Worm (Caenorhabditis elegans) whole organism, young adult: Measurements from ENCODE around the gene C16C10.9.
A peak's percentile ranks its signal among the peaks of the same experiment; 100 is the strongest.

Source experiments
- B0035.1 ChIP-seq: sonication (generic microtip); optimal IDR thresholded peaks from 2 replicates; lab custom pipeline; 2016; ENCODE audit warnings: missing genetic modification characterization, mild to moderate bottlenecking, missing compliant biosample characterization, missing genotype, missing genetic modification reagents
- B0336.3 ChIP-seq: fragments of 200-800 bp; sonication (Bioruptor generic); IDR thresholded peaks from 2 replicates; pipeline ENCODE4 v1.3.6; 2022; ENCODE audit warnings: missing genetic modification characterization, missing compliant biosample characterization
- F22D6.2 ChIP-seq: sonication (generic microtip); optimal IDR thresholded peaks from 2 replicates; lab custom pipeline; 2016; ENCODE audit warnings: mild to moderate bottlenecking, missing genetic modification characterization, missing compliant biosample characterization
- F33H1.4 ChIP-seq: fragments of 200-800 bp; sonication (Bioruptor generic); IDR thresholded peaks from 2 replicates; pipeline ENCODE4 v1.3.6; 2022; ENCODE audit warnings: missing genetic modification reagents, missing genetic modification characterization, missing compliant biosample characterization
- F39B2.1 ChIP-seq: fragments of 200-800 bp; sonication (Bioruptor generic); IDR thresholded peaks from 2 replicates; pipeline ENCODE4 v1.3.6; 2022; ENCODE audit warnings: missing genetic modification reagents, missing genetic modification characterization, missing compliant biosample characterization
- F52B5.7 ChIP-seq: sonication (generic microtip); optimal IDR thresholded peaks from 2 replicates; lab custom pipeline; 2016; ENCODE audit warnings: mild to moderate bottlenecking, missing genetic modification characterization, missing compliant biosample characterization
- F55B11.4 ChIP-seq: sonication (generic microtip); optimal IDR thresholded peaks from 2 replicates; lab custom pipeline; 2016; ENCODE audit warnings: missing compliant biosample characterization, missing genetic modification characterization, borderline replicate concordance; ENCODE audit not compliant: insufficient read depth
- F57C9.4 ChIP-seq: sonication (generic microtip); optimal IDR thresholded peaks from 2 replicates; lab custom pipeline; 2017; ENCODE audit warnings: mild to moderate bottlenecking, missing genetic modification characterization, missing compliant biosample characterization
- K11D2.4 ChIP-seq: fragments of 200-800 bp; sonication (Bioruptor generic); IDR thresholded peaks from 2 replicates; pipeline ENCODE4 v1.3.6; 2022; ENCODE audit warnings: missing genetic modification reagents, missing genetic modification characterization, missing compliant biosample characterization
- T26A5.8 ChIP-seq: sonication (generic microtip); optimal IDR thresholded peaks from 2 replicates; lab custom pipeline; 2016; ENCODE audit warnings: missing genetic modification characterization, missing compliant biosample characterization
- Y53G8AR.9 ChIP-seq: fragments of 200-800 bp; sonication (Bioruptor generic); conservative IDR thresholded peaks from 2 replicates; pipeline ENCODE4 v1.3.6; 2022; ENCODE audit warnings: missing genetic modification reagents, missing genetic modification characterization, missing compliant biosample characterization
- Y56A3A.18 ChIP-seq: fragments of 200-800 bp; sonication (Bioruptor generic); IDR thresholded peaks from 2 replicates; pipeline ENCODE4 v1.3.6; 2022; ENCODE audit warnings: missing genetic modification reagents, missing genetic modification characterization, missing compliant biosample characterization
- Y67H2A.10 ChIP-seq: fragments of 200-800 bp; sonication (Bioruptor generic); conservative IDR thresholded peaks from 2 replicates; pipeline ENCODE4 v1.3.6; 2022; ENCODE audit warnings: missing genetic modification reagents, missing genetic modification characterization, missing compliant biosample characterization
- Y95B8A.8 ChIP-seq: fragments of 200-800 bp; sonication (Bioruptor generic); IDR thresholded peaks from 2 replicates; pipeline ENCODE4 v1.3.6; 2022; ENCODE audit warnings: missing genetic modification reagents, missing genetic modification characterization, missing compliant biosample characterization
- ZK185.1 ChIP-seq: sonication (generic microtip); optimal IDR thresholded peaks from 2 replicates; lab custom pipeline; 2016; ENCODE audit warnings: mild to moderate bottlenecking, missing genetic modification characterization, missing compliant biosample characterization; ENCODE audit not compliant: poor library complexity, severe bottlenecking
- aptf-3 ChIP-seq: fragments of 200-800 bp; sonication (Bioruptor generic); IDR thresholded peaks from 2 replicates; pipeline ENCODE4 v1.3.6; 2022; ENCODE audit warnings: missing genetic modification characterization, missing compliant biosample characterization
- bed-1 ChIP-seq: fragments of 200-800 bp; sonication (Bioruptor generic); IDR thresholded peaks from 2 replicates; pipeline ENCODE4 v1.3.6; 2022; ENCODE audit warnings: missing genetic modification reagents, missing genetic modification characterization, missing compliant biosample characterization
- ccch-3 ChIP-seq: fragments of 200-800 bp; sonication (Bioruptor generic); optimal IDR thresholded peaks from 2 replicates; lab custom pipeline; 2018; ENCODE audit warnings: mild to moderate bottlenecking, missing genetic modification characterization, missing compliant biosample characterization
- cebp-1 ChIP-seq, 2 experiments: fragments of 200-800 bp in 1 of 2; sonication (Bioruptor generic) in 1 of 2; sonication (generic microtip) in 1 of 2; IDR thresholded peaks in 1 of 2; optimal IDR thresholded peaks in 1 of 2; 2 replicates each; pipeline versions ENCODE4 v1.3.6 to Lab custom; 2017 to 2022; ENCODE audit warnings: missing compliant biosample characterization in 2 of 2, missing genetic modification characterization in 2 of 2, mild to moderate bottlenecking in 1 of 2, missing genetic modification reagents in 1 of 2, moderate library complexity in 1 of 2
- ceh-27 ChIP-seq: fragments of 200-800 bp; sonication (Bioruptor generic); optimal IDR thresholded peaks from 2 replicates; lab custom pipeline; 2018; ENCODE audit warnings: mild to moderate bottlenecking, missing genetic modification characterization, moderate library complexity, missing compliant biosample characterization
- dpff-1 ChIP-seq: sonication (generic microtip); optimal IDR thresholded peaks from 2 replicates; lab custom pipeline; 2017; ENCODE audit warnings: mild to moderate bottlenecking, missing genetic modification characterization, missing compliant biosample characterization
- ets-4 ChIP-seq: fragments of 200-800 bp; sonication (Bioruptor generic); optimal IDR thresholded peaks from 2 replicates; lab custom pipeline; 2018; ENCODE audit warnings: mild to moderate bottlenecking, missing genetic modification characterization, missing compliant biosample characterization
- gei-17 ChIP-seq: fragments of 200-800 bp; sonication (Bioruptor generic); optimal IDR thresholded peaks from 2 replicates; lab custom pipeline; 2018; ENCODE audit warnings: mild to moderate bottlenecking, missing genetic modification characterization, missing compliant biosample characterization
- hmg-1.2 ChIP-seq: fragments of 200-800 bp; sonication (Bioruptor generic); IDR thresholded peaks from 2 replicates; pipeline ENCODE4 v1.3.6; 2022; ENCODE audit warnings: missing genetic modification reagents, missing genetic modification characterization, missing compliant biosample characterization
- hsf-1 ChIP-seq: fragments of 200-800 bp; sonication (Bioruptor generic); IDR thresholded peaks from 2 replicates; pipeline ENCODE4 v1.3.6; 2022; ENCODE audit warnings: missing genetic modification reagents, missing genetic modification characterization, missing compliant biosample characterization
- lin-26 ChIP-seq: fragments of 200-800 bp; sonication (Bioruptor generic); IDR thresholded peaks from 2 replicates; pipeline ENCODE4 v1.3.6; 2022; ENCODE audit warnings: missing genetic modification reagents, missing genetic modification characterization, missing compliant biosample characterization
- lin-40 ChIP-seq: sonication (generic microtip); optimal IDR thresholded peaks from 2 replicates; lab custom pipeline; 2016; ENCODE audit warnings: missing genetic modification characterization, mild to moderate bottlenecking, missing compliant biosample characterization, missing genotype, missing genetic modification reagents
- lin-54 ChIP-seq: fragments of 200-800 bp; sonication (Bioruptor generic); optimal IDR thresholded peaks from 2 replicates; lab custom pipeline; 2018; ENCODE audit warnings: mild to moderate bottlenecking, missing genetic modification characterization, missing compliant biosample characterization
- lir-1 ChIP-seq: fragments of 200-800 bp; sonication (Bioruptor generic); conservative IDR thresholded peaks from 2 replicates; pipeline ENCODE4 v1.3.6; 2022; ENCODE audit warnings: missing genetic modification reagents, missing genetic modification characterization, missing compliant biosample characterization
- lsl-1 ChIP-seq: fragments of 200-800 bp; sonication (Bioruptor generic); optimal IDR thresholded peaks from 2 replicates; lab custom pipeline; 2018; ENCODE audit warnings: mild to moderate bottlenecking, missing genetic modification characterization, moderate library complexity, missing compliant biosample characterization
- mel-28 ChIP-seq: sonication (generic microtip); optimal IDR thresholded peaks from 2 replicates; lab custom pipeline; 2016; ENCODE audit warnings: borderline replicate concordance, mild to moderate bottlenecking, missing genetic modification characterization, missing compliant biosample characterization
- nhr-80 ChIP-seq: sonication (generic microtip); optimal IDR thresholded peaks from 2 replicates; lab custom pipeline; 2016; ENCODE audit warnings: missing genetic modification characterization, missing compliant biosample characterization
- rec-8 ChIP-seq, 2 experiments: sonication (generic microtip); optimal IDR thresholded peaks; 2 replicates each; lab custom pipeline; 2016; ENCODE audit warnings: mild to moderate bottlenecking in 2 of 2, missing genetic modification characterization in 2 of 2, missing genetic modification reagents in 2 of 2, missing genotype in 2 of 2, missing biosample characterization in 1 of 2, missing compliant biosample characterization in 1 of 2, moderate library complexity in 1 of 2
- snpc-1.1 ChIP-seq: sonication (generic microtip); optimal IDR thresholded peaks from 2 replicates; lab custom pipeline; 2017; ENCODE audit warnings: missing genetic modification characterization, mild to moderate bottlenecking, missing compliant biosample characterization, antibody characterized with exemption, moderate library complexity, missing genotype, missing genetic modification reagents; ENCODE audit not compliant: insufficient read depth
- snpc-3.4 ChIP-seq: sonication (generic microtip); optimal IDR thresholded peaks from 2 replicates; lab custom pipeline; 2017; ENCODE audit warnings: missing genetic modification characterization, mild to moderate bottlenecking, missing compliant biosample characterization, antibody characterized with exemption, moderate library complexity, missing genotype, missing genetic modification reagents
- snpc-4 ChIP-seq, 5 experiments: fragments of 150-350 bp in 1 of 5; sonication (generic microtip) in 4 of 5; optimal IDR thresholded peaks; 2 replicates each; lab custom pipeline; 2014 to 2018; ENCODE audit warnings: missing genetic modification characterization in 5 of 5, missing biosample characterization in 3 of 5, antibody characterized with exemption in 2 of 5, mild to moderate bottlenecking in 2 of 5, missing compliant biosample characterization in 2 of 5, missing genotype in 2 of 5, moderate library complexity in 2 of 5, missing genetic modification reagents in 1 of 5
- sptf-2 ChIP-seq: fragments of 200-800 bp; sonication (Bioruptor generic); optimal IDR thresholded peaks from 2 replicates; lab custom pipeline; 2018; ENCODE audit warnings: mild to moderate bottlenecking, missing genetic modification characterization, missing compliant biosample characterization
- tbp1 ChIP-seq: fragments of 200-800 bp; sonication (Bioruptor generic); optimal IDR thresholded peaks from 2 replicates; lab custom pipeline; 2018; ENCODE audit warnings: mild to moderate bottlenecking, missing genetic modification characterization, missing compliant biosample characterization
- unc-130 ChIP-seq: sonication (generic microtip); optimal IDR thresholded peaks from 2 replicates; lab custom pipeline; 2016; ENCODE audit warnings: missing genetic modification reagents, missing genetic modification characterization, missing compliant biosample characterization
- unc-62 ChIP-seq: fragments of 150-350 bp; optimal IDR thresholded peaks from 2 replicates; lab custom pipeline; 2014; ENCODE audit warnings: missing biosample characterization, missing genetic modification reagents, missing genetic modification characterization
- zfh-2 ChIP-seq: fragments of 200-800 bp; sonication (Bioruptor generic); conservative IDR thresholded peaks from 2 replicates; pipeline ENCODE4 v1.3.6; 2022; ENCODE audit warnings: missing genetic modification reagents, missing genetic modification characterization, missing compliant biosample characterization
- zim-3 ChIP-seq: sonication (generic microtip); optimal IDR thresholded peaks from 2 replicates; lab custom pipeline; 2017; ENCODE audit warnings: mild to moderate bottlenecking, missing genetic modification characterization, moderate library complexity, missing compliant biosample characterization
- ztf-18 ChIP-seq: sonication (generic microtip); optimal IDR thresholded peaks from 2 replicates; lab custom pipeline; 2016; ENCODE audit warnings: missing genotype, mild to moderate bottlenecking, missing genetic modification characterization, missing compliant biosample characterization
- ztf-22 ChIP-seq: fragments of 200-800 bp; sonication (Bioruptor generic); optimal IDR thresholded peaks from 2 replicates; lab custom pipeline; 2018; ENCODE audit warnings: mild to moderate bottlenecking, missing genetic modification characterization, moderate library complexity, missing compliant biosample characterization
- ztf-25 ChIP-seq: fragments of 200-800 bp; sonication (Bioruptor generic); IDR thresholded peaks from 2 replicates; pipeline ENCODE4 v1.3.6; 2022; ENCODE audit warnings: missing genetic modification reagents, missing genetic modification characterization, missing compliant biosample characterization
- ztf-6 ChIP-seq: fragments of 200-800 bp; sonication (Bioruptor generic); IDR thresholded peaks from 2 replicates; pipeline ENCODE4 v1.3.6; 2022; ENCODE audit warnings: missing genetic modification reagents, missing genetic modification characterization, missing compliant biosample characterization

The C16C10.9 gene

DNA sequence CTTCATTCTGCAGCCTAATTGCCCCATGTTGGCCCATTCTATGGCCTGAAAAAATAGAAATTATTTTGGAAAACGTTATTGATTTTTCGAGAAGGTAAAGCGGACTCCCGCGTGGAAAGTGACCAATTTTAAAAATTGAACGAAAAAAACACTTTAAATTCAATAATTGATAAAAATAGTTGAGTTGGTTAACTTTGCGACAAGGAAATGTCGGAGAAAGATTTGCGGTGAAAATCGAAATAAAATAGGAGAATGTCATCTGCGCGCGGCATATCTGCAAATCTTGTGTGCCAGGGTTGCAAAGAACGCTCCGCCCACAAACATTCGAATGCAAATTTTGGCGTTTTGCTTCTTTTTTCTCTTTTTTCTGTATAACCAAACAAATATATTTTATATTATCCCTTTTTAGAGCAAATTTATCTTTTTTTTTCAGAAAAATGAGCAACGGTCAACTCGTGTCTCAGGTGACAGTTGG lies 13.7 kb upstream of the C16C10.9 start, which contains the start of the genes rnf-121 and C16C10.4 (continued):
- TF ChIP-seq bed-1 (no peak), ztf-6 (GFP tag; lab: Robert Waterston, UW) (no peak), lsl-1 (GFP tag; lab: Kevin White, UChicago) (peak; percentile 47), B0035.1 (no peak), ztf-25 (GFP tag; lab: Robert Waterston, UW) (0 out of 2 replicates have a peak, but pooled peaks have one; percentile 30), ccch-3 (GFP tag; lab: Kevin White, UChicago) (no peak), snpc-4 (GFP tag; optimal IDR thresholded peaks at IDR 0.05; lab: Kevin White, UChicago) (peak; percentile 5), snpc-4 (tag; optimal IDR thresholded peaks at IDR 0.05; lab: Kevin White, UChicago) (peak in 2 of 4 experiments; percentile 28 to 54), F52B5.7 (peak; percentile 29), zfh-2 (no peak), ztf-18 (tag; lab: Kevin White, UChicago) (peak; percentile 46), ztf-22 (GFP tag; lab: Kevin White, UChicago) (no peak), zim-3 (tag; lab: Kevin White, UChicago) (no peak), nhr-80 (peak; percentile 1), lin-54 (GFP tag; lab: Kevin White, UChicago) (peak; percentile 69), hmg-1.2 (peak; percentile 38; the same call in 1 of the 2 replicates), sptf-2 (no peak), unc-130 (GFP tag; lab: Kevin White, UChicago) (peak; percentile 73), rec-8 (tag; optimal IDR thresholded peaks at IDR 0.05; lab: Kevin White, UChicago) (peak; percentile 51 to 75), tbp1 (peak; percentile 45), unc-62 (GFP tag; lab: Kevin White, UChicago) (no peak), snpc-1.1 (tag; lab: Kevin White, UChicago) (peak; percentile 31), hsf-1 (GFP tag; lab: Robert Waterston, UW) (no peak), B0336.3 (peak; percentile 20; the same call in 1 of the 2 replicates), dpff-1 (tag; lab: Kevin White, UChicago) (no peak), aptf-3 (no peak), lin-26 (GFP tag; lab: Robert Waterston, UW) (peak; percentile 49; the same call in 1 of the 2 replicates), Y56A3A.18 (GFP tag; lab: Robert Waterston, UW) (no peak), snpc-3.4 (tag; lab: Kevin White, UChicago) (peak; percentile 83), gei-17 (no peak), F33H1.4 (GFP tag; lab: Robert Waterston, UW) (no peak; the same call in 1 of the 2 replicates), F55B11.4 (tag; lab: Kevin White, UChicago) (no peak), Y95B8A.8 (GFP tag; lab: Robert Waterston, UW) (no peak), lin-40 (tag; lab: Kevin White, UChicago) (peak; percentile 46), ZK185.1 (tag; lab: Kevin White, UChicago) (peak; percentile 86), ets-4 (GFP tag; lab: Kevin White, UChicago) (no peak), Y53G8AR.9 (GFP tag; lab: Robert Waterston, UW) (no peak), F39B2.1 (GFP tag; lab: Robert Waterston, UW) (no peak), cebp-1 (GFP tag; IDR thresholded peaks at IDR 0.05; lab: Robert Waterston, UW) (no peak), cebp-1 (tag; optimal IDR thresholded peaks at IDR 0.05; lab: Kevin White, UChicago) (peak; percentile 74), F57C9.4 (tag; lab: Kevin White, UChicago) (no peak), F22D6.2 (tag; lab: Kevin White, UChicago) (peak; percentile 20), lir-1 (GFP tag; lab: Robert Waterston, UW) (no peak), Y67H2A.10 (GFP tag; lab: Robert Waterston, UW) (no peak), ceh-27 (no peak), K11D2.4 (no peak), T26A5.8 (tag; lab: Kevin White, UChicago) (no peak), mel-28 (no peak)
